Fruit fly (Drosophila melanogaster) whole organism, embryonic: ENCODE measurements around the gene HemK1.

Experiments
- Bgb ChIP-seq: fragments of 200-800 bp; sonication (Bioruptor generic); IDR thresholded peaks from 2 replicates; pipeline ENCODE4 v1.3.6; 2022; ENCODE audit warnings: missing biosample characterization, missing genetic modification characterization; ENCODE audit not compliant: partially characterized antibody
- C15 ChIP-seq: fragments of 200-800 bp; sonication (Bioruptor generic); IDR thresholded peaks from 3 replicates; pipeline ENCODE4 v1.3.6; 2022; ENCODE audit warnings: missing biosample characterization, missing genetic modification characterization
- CG12104 ChIP-seq: fragments of 200-800 bp; sonication (Bioruptor generic); optimal IDR thresholded peaks from 3 replicates; lab custom pipeline; 2016; ENCODE audit warnings: missing biosample characterization, missing genetic modification characterization
- CG17328 ChIP-seq: fragments of 200-800 bp; sonication (Bioruptor generic); IDR thresholded peaks from 2 replicates; pipeline ENCODE4 v1.3.6; 2022; ENCODE audit warnings: missing biosample characterization, missing genetic modification characterization
- CG17385 ChIP-seq: fragments of 200-800 bp; sonication (Bioruptor generic); optimal IDR thresholded peaks from 3 replicates; lab custom pipeline; 2018; ENCODE audit warnings: missing biosample characterization, mild to moderate bottlenecking, missing genetic modification characterization
- CG17612 ChIP-seq: fragments of 200-800 bp; sonication (Bioruptor generic); IDR thresholded peaks from 2 replicates; pipeline ENCODE4 v1.3.6; 2022; ENCODE audit warnings: missing biosample characterization, missing genetic modification characterization
- CG2116 ChIP-seq: fragments of 200-800 bp; sonication (Bioruptor generic); optimal IDR thresholded peaks from 3 replicates; lab custom pipeline; 2018; ENCODE audit warnings: missing biosample characterization, mild to moderate bottlenecking, missing genetic modification characterization
- CG30020 ChIP-seq: fragments of 200-800 bp; optimal IDR thresholded peaks from 2 replicates; lab custom pipeline; 2019; ENCODE audit warnings: missing biosample characterization, mild to moderate bottlenecking, missing genetic modification characterization, moderate library complexity
- CG3065 ChIP-seq: fragments of 200-800 bp; sonication (Bioruptor generic); optimal IDR thresholded peaks from 2 replicates; lab custom pipeline; 2016; ENCODE audit warnings: missing biosample characterization, missing genetic modification characterization
- CG31224 ChIP-seq: fragments of 200-800 bp; sonication (Bioruptor generic); IDR thresholded peaks from 2 replicates; pipeline ENCODE4 v1.3.6; 2022; ENCODE audit warnings: missing biosample characterization, missing genetic modification characterization
- CG32532 ChIP-seq: fragments of 200-800 bp; sonication (Bioruptor generic); IDR thresholded peaks from 2 replicates; pipeline ENCODE4 v1.3.6; 2022; ENCODE audit warnings: missing biosample characterization, missing genetic modification characterization
- CG34224 ChIP-seq: fragments of 200-800 bp; sonication (Bioruptor generic); IDR thresholded peaks from 3 replicates; pipeline ENCODE4 v1.3.6; 2022; ENCODE audit warnings: missing biosample characterization, missing genetic modification characterization; ENCODE audit not compliant: partially characterized antibody
- CG34376 ChIP-seq: fragments of 200-800 bp; sonication (Bioruptor generic); optimal IDR thresholded peaks from 2 replicates; lab custom pipeline; 2018; ENCODE audit warnings: missing biosample characterization, mild to moderate bottlenecking, missing genetic modification characterization
- CG34422 ChIP-seq: fragments of 200-800 bp; sonication (Bioruptor generic); IDR thresholded peaks from 3 replicates; pipeline ENCODE4 v1.3.6; 2022; ENCODE audit warnings: missing biosample characterization, missing genetic modification characterization
- CG7556 ChIP-seq: fragments of 200-800 bp; sonication (Bioruptor generic); optimal IDR thresholded peaks from 2 replicates; lab custom pipeline; 2017; ENCODE audit warnings: missing biosample characterization, mild to moderate bottlenecking, missing genetic modification characterization
- CG8944 ChIP-seq: fragments of 200-800 bp; sonication (Bioruptor generic); optimal IDR thresholded peaks from 3 replicates; lab custom pipeline; 2016; ENCODE audit warnings: missing biosample characterization, missing genetic modification characterization
- Deaf1 ChIP-seq: fragments of 200-800 bp; optimal IDR thresholded peaks from 3 replicates; lab custom pipeline; 2019; ENCODE audit warnings: missing biosample characterization, mild to moderate bottlenecking, missing genetic modification characterization, moderate library complexity
- E2f2 ChIP-seq: fragments of 200-800 bp; sonication (Bioruptor generic); IDR thresholded peaks from 2 replicates; pipeline ENCODE4 v1.3.6; 2022; ENCODE audit warnings: missing biosample characterization, missing genetic modification characterization
- Ets97D ChIP-seq: fragments of 200-800 bp; sonication (Bioruptor generic); optimal IDR thresholded peaks from 3 replicates; lab custom pipeline; 2016; ENCODE audit warnings: missing biosample characterization, missing genetic modification characterization
- Fer2 ChIP-seq: fragments of 200-800 bp; sonication (Bioruptor generic); optimal IDR thresholded peaks from 2 replicates; lab custom pipeline; 2018; ENCODE audit warnings: missing biosample characterization, mild to moderate bottlenecking, missing genetic modification characterization, moderate library complexity
- Hr78 ChIP-seq, 2 experiments: fragments of 200-800 bp in 1 of 2; fragments of >200 bp in 1 of 2; sonication (Bioruptor generic) in 1 of 2; optimal IDR thresholded peaks; 2 replicates each; lab custom pipeline; 2017 to 2019; ENCODE audit warnings: missing biosample characterization in 2 of 2, missing genetic modification characterization in 2 of 2, mild to moderate bottlenecking in 1 of 2, moderate library complexity in 1 of 2
- Jarid2 ChIP-seq: fragments of 200-800 bp; sonication (Bioruptor generic); optimal IDR thresholded peaks from 3 replicates; lab custom pipeline; 2017; ENCODE audit warnings: mild to moderate bottlenecking, missing biosample characterization, missing genetic modification reagents, missing genetic modification characterization
- Lpt ChIP-seq: fragments of >200 bp; optimal IDR thresholded peaks from 2 replicates; lab custom pipeline; 2018; ENCODE audit warnings: missing biosample characterization, missing genetic modification characterization
- MBD-R2 ChIP-seq: fragments of 200-800 bp; sonication (Bioruptor generic); IDR thresholded peaks from 2 replicates; pipeline ENCODE4 v1.3.6; 2022; ENCODE audit warnings: missing biosample characterization, missing genetic modification characterization
- MESR4 ChIP-seq: fragments of 200-800 bp; sonication (Bioruptor generic); optimal IDR thresholded peaks from 2 replicates; lab custom pipeline; 2018; ENCODE audit warnings: missing biosample characterization, mild to moderate bottlenecking, missing genetic modification characterization, moderate library complexity
- Meics ChIP-seq: fragments of 200-800 bp; sonication (Bioruptor generic); optimal IDR thresholded peaks from 2 replicates; lab custom pipeline; 2017; ENCODE audit warnings: missing biosample characterization, mild to moderate bottlenecking, missing genetic modification characterization
- Mrtf ChIP-seq: fragments of 200-800 bp; sonication (Bioruptor generic); IDR thresholded peaks from 3 replicates; pipeline ENCODE4 v1.3.6; 2022; ENCODE audit warnings: missing biosample characterization, missing genetic modification characterization
- Opbp ChIP-seq: fragments of 200-800 bp; sonication (Bioruptor generic); IDR thresholded peaks from 3 replicates; pipeline ENCODE4 v1.3.6; 2022; ENCODE audit warnings: missing biosample characterization, missing genetic modification characterization; ENCODE audit not compliant: partially characterized antibody
- Pdp1 ChIP-seq, 2 experiments: fragments of 200-800 bp; sonication (Bioruptor generic); optimal IDR thresholded peaks; 3 replicates each; lab custom pipeline; 2016; ENCODE audit warnings: missing biosample characterization in 2 of 2, missing genetic modification characterization in 2 of 2, mild to moderate bottlenecking in 1 of 2, moderate library complexity in 1 of 2
- Poxn ChIP-seq: fragments of 200-800 bp; sonication (Bioruptor generic); IDR thresholded peaks from 2 replicates; pipeline ENCODE4 v1.3.6; 2022; ENCODE audit warnings: missing biosample characterization, missing genetic modification characterization
- chinmo ChIP-seq: fragments of 200-800 bp; sonication (Bioruptor generic); IDR thresholded peaks from 4 replicates; pipeline ENCODE4 v1.3.6; 2022; ENCODE audit warnings: missing biosample characterization, missing genetic modification characterization; ENCODE audit not compliant: partially characterized antibody
- chm ChIP-seq: fragments of 200-800 bp; sonication (Bioruptor generic); IDR thresholded peaks from 2 replicates; pipeline ENCODE4 v1.3.6; 2022; ENCODE audit warnings: missing biosample characterization, missing genetic modification characterization
- chn ChIP-seq: fragments of 200-800 bp; sonication (Bioruptor generic); optimal IDR thresholded peaks from 2 replicates; lab custom pipeline; 2016; ENCODE audit warnings: missing biosample characterization, missing genetic modification characterization
- ci ChIP-seq: fragments of 200-800 bp; sonication (Bioruptor generic); IDR thresholded peaks from 3 replicates; pipeline ENCODE4 v1.3.6; 2022; ENCODE audit warnings: missing biosample characterization, missing genetic modification characterization
- en ChIP-seq: fragments of 200-800 bp; sonication (Bioruptor generic); optimal IDR thresholded peaks from 2 replicates; lab custom pipeline; 2016; ENCODE audit warnings: missing biosample characterization, missing genetic modification characterization
- knrl ChIP-seq: fragments of 200-800 bp; sonication (Bioruptor generic); IDR thresholded peaks from 3 replicates; pipeline ENCODE4 v1.3.6; 2022; ENCODE audit warnings: missing biosample characterization, missing genetic modification characterization; ENCODE audit not compliant: partially characterized antibody
- mirr ChIP-seq: fragments of 200-800 bp; sonication (Bioruptor generic); optimal IDR thresholded peaks from 3 replicates; lab custom pipeline; 2018; ENCODE audit warnings: missing biosample characterization, mild to moderate bottlenecking, missing genetic modification characterization
- odd ChIP-seq: fragments of 200-800 bp; sonication (Bioruptor generic); optimal IDR thresholded peaks from 2 replicates; lab custom pipeline; 2017; ENCODE audit warnings: missing biosample characterization, mild to moderate bottlenecking, missing genetic modification characterization
- otp ChIP-seq: fragments of 200-800 bp; sonication (Bioruptor generic); IDR thresholded peaks from 3 replicates; pipeline ENCODE4, ENCODE4 v1.3.6; 2022; ENCODE audit warnings: missing biosample characterization, missing genetic modification characterization
- pfk ChIP-seq: fragments of 200-800 bp; sonication (Bioruptor generic); optimal IDR thresholded peaks from 2 replicates; lab custom pipeline; 2018; ENCODE audit warnings: missing biosample characterization, mild to moderate bottlenecking, missing genetic modification characterization, moderate library complexity
- pros ChIP-seq: fragments of 200-800 bp; sonication (Bioruptor generic); optimal IDR thresholded peaks from 3 replicates; lab custom pipeline; 2019; ENCODE audit warnings: missing biosample characterization, mild to moderate bottlenecking, missing genetic modification characterization, moderate library complexity
- run ChIP-seq: fragments of 200-800 bp; sonication (Bioruptor generic); optimal IDR thresholded peaks from 3 replicates; lab custom pipeline; 2018; ENCODE audit warnings: missing biosample characterization, mild to moderate bottlenecking, missing genetic modification characterization
- schlank ChIP-seq: fragments of 200-800 bp; sonication (Bioruptor generic); optimal IDR thresholded peaks from 2 replicates; lab custom pipeline; 2018; ENCODE audit warnings: missing biosample characterization, mild to moderate bottlenecking, missing genetic modification characterization
- sens ChIP-seq: fragments of 200-800 bp; sonication (Bioruptor generic); peaks from one replicate; lab custom pipeline; 2016; ENCODE audit warnings: missing biosample characterization, missing genetic modification characterization
- sob ChIP-seq: fragments of 200-800 bp; sonication (Bioruptor generic); IDR thresholded peaks from 2 replicates; pipeline ENCODE4 v1.3.6; 2022; ENCODE audit warnings: missing biosample characterization, missing genetic modification characterization
- stwl ChIP-seq: fragments of 200-800 bp; sonication (Bioruptor generic); optimal IDR thresholded peaks from 3 replicates; lab custom pipeline; 2018; ENCODE audit warnings: missing biosample characterization, mild to moderate bottlenecking, missing genetic modification characterization, moderate library complexity
- sug ChIP-seq: fragments of 200-800 bp; optimal IDR thresholded peaks from 2 replicates; lab custom pipeline; 2019; ENCODE audit warnings: missing biosample characterization, mild to moderate bottlenecking, missing genetic modification characterization, moderate library complexity
- twi ChIP-seq: fragments of 200-800 bp; optimal IDR thresholded peaks from 2 replicates; lab custom pipeline; 2019; ENCODE audit warnings: missing biosample characterization, mild to moderate bottlenecking, missing genetic modification characterization, moderate library complexity
- unc-4 ChIP-seq: fragments of 200-800 bp; sonication (Bioruptor generic); IDR thresholded peaks from 2 replicates; pipeline ENCODE4 v1.3.6; 2022; ENCODE audit warnings: missing biosample characterization, missing genetic modification characterization; ENCODE audit not compliant: partially characterized antibody
- vfl ChIP-seq: fragments of 200-800 bp; sonication (Bioruptor generic); optimal IDR thresholded peaks from 2 replicates; lab custom pipeline; 2016; ENCODE audit warnings: missing biosample characterization, missing genetic modification characterization

Gene HemK1

DNA sequence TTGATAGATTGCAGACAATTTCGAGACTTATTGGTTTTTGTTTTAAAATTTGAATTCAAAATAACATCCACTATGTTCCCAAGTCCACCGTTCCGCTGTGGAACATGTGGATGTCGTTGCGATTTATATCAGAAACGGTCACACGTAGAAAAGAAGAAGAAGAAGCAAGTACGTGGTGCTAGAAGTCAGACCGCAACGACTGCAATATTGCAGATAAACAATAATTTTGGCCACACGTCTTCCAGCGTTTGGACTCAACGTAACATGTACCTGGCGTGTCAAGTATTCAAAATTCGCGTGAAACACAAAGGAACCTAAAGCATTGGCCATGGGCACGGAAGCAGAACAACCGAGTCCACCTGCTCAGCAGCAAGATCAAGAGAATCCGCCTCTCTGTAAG is 43.3 kb downstream of the HemK1 start, which contains the start of gene Fic (continued):
- TF ChIP-seq pfk (GFP tag; lab: Kevin White, UChicago) (peak; percentile 92), Ets97D (GFP tag; lab: Kevin White, UChicago) (no peak), CG2116 (GFP tag; lab: Kevin White, UChicago) (no peak), Meics (GFP tag; lab: Kevin White, UChicago) (no peak), schlank (no peak), chn (no peak), knrl (GFP tag; lab: Robert Waterston, UW) (0 out of 3 replicates have a peak, but pooled peaks have one; percentile 12), E2f2 (GFP tag; lab: Robert Waterston, UW) (peak; percentile 60), CG12104 (GFP tag; lab: Kevin White, UChicago) (no peak), CG34422 (GFP tag; lab: Robert Waterston, UW) (peak; percentile 22; the same call in 1 of the 3 replicates), MESR4 (peak; percentile 85), CG30020 (tag; lab: Kevin White, UChicago) (peak; percentile 12), CG34224 (GFP tag; lab: Robert Waterston, UW) (peak; percentile 22; the same call in 2 of the 3 replicates), chm (GFP tag; lab: Robert Waterston, UW) (no peak), Opbp (GFP tag; lab: Robert Waterston, UW) (peak; percentile 35; the same call in 1 of the 3 replicates), MBD-R2 (GFP tag; lab: Robert Waterston, UW) (peak; percentile 76)

DNA sequence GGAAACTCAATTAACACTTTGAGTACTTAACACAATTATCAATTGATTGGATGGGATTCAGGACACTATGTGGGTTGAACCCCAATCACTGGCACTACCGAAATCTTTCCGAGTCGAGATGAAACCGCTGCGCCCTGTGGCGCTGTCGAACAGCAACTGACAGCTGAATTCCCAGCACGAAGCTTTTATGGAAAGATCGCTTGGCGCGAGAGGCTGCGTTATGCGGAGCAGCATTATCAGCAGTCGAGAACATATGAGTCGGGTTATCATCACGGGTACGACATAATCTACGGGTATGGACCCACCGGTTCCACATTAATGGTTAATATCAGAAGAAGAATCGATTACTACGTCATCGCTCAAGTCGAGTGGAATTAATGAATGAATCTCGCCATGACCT is 44.4 kb downstream of the HemK1 start, which contains the start of gene Tig:
Gene Tig, minus strand, starts transcription at position 163 of the 400 bp plus-strand sequence.
- TF ChIP-seq twi (tag; lab: Kevin White, UChicago), result no peak
- peak; percentile 62 for TF ChIP-seq sug (tag; lab: Kevin White, UChicago)
- TF ChIP-seq CG32532 (GFP tag; lab: Robert Waterston, UW), result no peak
- TF ChIP-seq Lpt, result no peak
- 0 out of 4 replicates have a peak, but pooled peaks have one; percentile 62 for TF ChIP-seq chinmo (GFP tag; lab: Robert Waterston, UW)
- no peak for TF ChIP-seq CG17612 (GFP tag; lab: Robert Waterston, UW)
- TF ChIP-seq stwl, result no peak
- 0 out of 2 replicates have a peak, but pooled peaks have one; percentile 14 for TF ChIP-seq Bgb
- TF ChIP-seq unc-4 (GFP tag; lab: Robert Waterston, UW), result no peak
- TF ChIP-seq en, result no peak
- no peak for TF ChIP-seq pros (GFP tag; lab: Kevin White, UChicago)
- TF ChIP-seq Deaf1 (tag; lab: Kevin White, UChicago), result peak; percentile 63
- no peak for TF ChIP-seq vfl (GFP tag; lab: Kevin White, UChicago)
- TF ChIP-seq C15 (GFP tag; lab: Robert Waterston, UW), result no peak
- peak; percentile 20; the same call in 1 of the 3 replicates for TF ChIP-seq ci (GFP tag; lab: Robert Waterston, UW)
- no peak for TF ChIP-seq CG3065
- TF ChIP-seq Fer2, result no peak
- TF ChIP-seq Poxn (GFP tag; lab: Robert Waterston, UW), result no peak
- peak; percentile 76 for TF ChIP-seq CG34376 (GFP tag; lab: Kevin White, UChicago)
- peak; percentile 55 for TF ChIP-seq CG31224
- no peak for TF ChIP-seq CG17385 (GFP tag; lab: Kevin White, UChicago)
- no peak for TF ChIP-seq run (tag; lab: Kevin White, UChicago)
- TF ChIP-seq mirr, result peak; percentile 39
- no peak for TF ChIP-seq Mrtf
- peak in 1 of 2 experiments; percentile 58 for TF ChIP-seq Pdp1 (GFP tag; optimal IDR thresholded peaks at IDR 0.05; lab: Kevin White, UChicago)
- peak in 1 of 2 experiments; percentile 51 for TF ChIP-seq Hr78 (GFP tag; optimal IDR thresholded peaks at IDR 0.05; lab: Kevin White, UChicago)
- no peak for TF ChIP-seq CG17328 (GFP tag; lab: Robert Waterston, UW)
- no peak for TF ChIP-seq sob (GFP tag; lab: Robert Waterston, UW)
- TF ChIP-seq otp (GFP tag; lab: Robert Waterston, UW), result no peak
- no peak for TF ChIP-seq odd (GFP tag; lab: Kevin White, UChicago)
- TF ChIP-seq sens (GFP tag; lab: Kevin White, UChicago), result peak; percentile 42
- TF ChIP-seq CG8944, result no peak
- no peak for TF ChIP-seq CG7556 (GFP tag; lab: Kevin White, UChicago)
- TF ChIP-seq Jarid2 (GFP tag; lab: Kevin White, UChicago), result peak; percentile 26
